Worm (Caenorhabditis elegans): ENCODE measurements around the gene F23H11.4.

- no peak for TF ChIP-seq ztf-25 (GFP tag; IDR thresholded peaks at IDR 0.05)
- TF ChIP-seq unc-62 (GFP tag; optimal IDR thresholded peaks at IDR 0.05): no peak
- TF ChIP-seq nhr-27 (tag; optimal IDR thresholded peaks at IDR 0.05): no peak
- TF ChIP-seq hrde-1 (tag; optimal IDR thresholded peaks at IDR 0.05; ENCODE audit: borderline replicate concordance): no peak
- TF ChIP-seq ekl-4 (GFP tag; IDR thresholded peaks at IDR 0.05): no peak
- no peak for TF ChIP-seq nhr-90 (tag; optimal IDR thresholded peaks at IDR 0.05)
- TF ChIP-seq unc-130 (GFP tag; optimal IDR thresholded peaks at IDR 0.05): no peak
- no peak for TF ChIP-seq ceh-40 (GFP tag; IDR thresholded peaks at IDR 0.05)
- TF ChIP-seq attf-3 (GFP tag; conservative IDR thresholded peaks at IDR 0.05): no peak
Observed at ce11 chrIII:868866-869265, 38.5 kb downstream of the F23H11.4 start.
